Fruit fly (Drosophila melanogaster) whole organism, pupa: ENCODE data around the gene SPoCk.
A peak's percentile ranks its signal among the peaks of the same experiment; 100 is the strongest.

Experiments used
- CG10348 ChIP-seq: fragments of 200-800 bp; sonication (Bioruptor generic); IDR thresholded peaks from 2 replicates; pipeline ENCODE4 v1.3.6; 2022; ENCODE audit warnings: missing biosample characterization, missing genetic modification characterization
- CG12605 ChIP-seq: fragments of 200-800 bp; sonication (Bioruptor generic); IDR thresholded peaks from 2 replicates; pipeline ENCODE4 v1.3.6; 2022; ENCODE audit warnings: missing biosample characterization, missing genetic modification characterization
- CG13204 ChIP-seq: fragments of 200-800 bp; sonication (Bioruptor generic); optimal IDR thresholded peaks from 2 replicates; lab custom pipeline; 2018; ENCODE audit warnings: missing biosample characterization, mild to moderate bottlenecking, missing genetic modification characterization, moderate library complexity
- CG14655 ChIP-seq: fragments of 200-800 bp; sonication (Bioruptor generic); optimal IDR thresholded peaks from 3 replicates; lab custom pipeline; 2017; ENCODE audit warnings: mild to moderate bottlenecking, missing biosample characterization, missing genetic modification reagents, missing genetic modification characterization
- CG15710 ChIP-seq: fragments of 200-800 bp; sonication (Bioruptor generic); optimal IDR thresholded peaks from 2 replicates; lab custom pipeline; 2018; ENCODE audit warnings: missing biosample characterization, mild to moderate bottlenecking, missing genetic modification characterization, moderate library complexity
- CG17806 ChIP-seq: fragments of 200-800 bp; sonication (Bioruptor generic); optimal IDR thresholded peaks from 2 replicates; lab custom pipeline; 2018; ENCODE audit warnings: missing biosample characterization, mild to moderate bottlenecking, missing genetic modification characterization, moderate library complexity
- CG32121 ChIP-seq: fragments of 200-800 bp; sonication (Bioruptor generic); IDR thresholded peaks from 2 replicates; pipeline ENCODE4 v1.3.6; 2022; ENCODE audit warnings: missing biosample characterization, missing genetic modification characterization
- CG34367 ChIP-seq: fragments of 200-800 bp; sonication (Bioruptor generic); optimal IDR thresholded peaks from 2 replicates; lab custom pipeline; 2018; ENCODE audit warnings: missing biosample characterization, mild to moderate bottlenecking, missing genetic modification characterization
- CG4496 ChIP-seq: fragments of 200-800 bp; sonication (Bioruptor generic); IDR thresholded peaks from 3 replicates; pipeline ENCODE4 v1.3.6; 2022; ENCODE audit warnings: missing biosample characterization, missing genetic modification characterization
- CG8159 ChIP-seq: fragments of 200-800 bp; sonication (Bioruptor generic); optimal IDR thresholded peaks from 3 replicates; lab custom pipeline; 2018; ENCODE audit warnings: missing biosample characterization, mild to moderate bottlenecking, missing genetic modification characterization, moderate library complexity
- CG8301 ChIP-seq: fragments of 200-800 bp; sonication (Bioruptor generic); optimal IDR thresholded peaks from 2 replicates; lab custom pipeline; 2018; ENCODE audit warnings: missing biosample characterization, mild to moderate bottlenecking, missing genetic modification characterization
- CG9948 ChIP-seq: fragments of 200-800 bp; sonication (Bioruptor generic); optimal IDR thresholded peaks from 2 replicates; lab custom pipeline; 2018; ENCODE audit warnings: missing biosample characterization, mild to moderate bottlenecking, missing genetic modification characterization, moderate library complexity
- D1 ChIP-seq: fragments of 200-800 bp; sonication (Bioruptor generic); optimal IDR thresholded peaks from 2 replicates; lab custom pipeline; 2018; ENCODE audit warnings: missing biosample characterization, mild to moderate bottlenecking, missing genetic modification characterization, moderate library complexity
- EcR ChIP-seq: fragments of 200-800 bp; sonication (Bioruptor generic); optimal IDR thresholded peaks from 3 replicates; lab custom pipeline; 2019; ENCODE audit warnings: missing biosample characterization, missing genetic modification characterization, mild to moderate bottlenecking, moderate library complexity, missing genetic modification reagents
- Ets98B ChIP-seq: fragments of 200-800 bp; sonication (Bioruptor generic); IDR thresholded peaks from 2 replicates; pipeline ENCODE4 v1.3.6; 2022; ENCODE audit warnings: missing biosample characterization, missing genetic modification characterization
- Pif1A ChIP-seq: fragments of 200-800 bp; sonication (Bioruptor generic); optimal IDR thresholded peaks from 3 replicates; lab custom pipeline; 2016; ENCODE audit warnings: missing biosample characterization, missing genetic modification characterization
- Pif1B ChIP-seq: fragments of 200-800 bp; sonication (Bioruptor generic); optimal IDR thresholded peaks from 3 replicates; lab custom pipeline; 2016; ENCODE audit warnings: missing biosample characterization, missing genetic modification characterization
- Snoo ChIP-seq: fragments of 200-800 bp; sonication (Bioruptor generic); optimal IDR thresholded peaks from 3 replicates; lab custom pipeline; 2017; ENCODE audit warnings: missing biosample characterization, mild to moderate bottlenecking, missing genetic modification characterization, inconsistent platforms
- fd96Ca ChIP-seq: fragments of 200-800 bp; sonication (Bioruptor generic); IDR thresholded peaks from 3 replicates; pipeline ENCODE4 v1.3.6; 2022; ENCODE audit warnings: missing biosample characterization, missing genetic modification characterization
- gl ChIP-seq: fragments of 200-800 bp; sonication (Bioruptor generic); optimal IDR thresholded peaks from 2 replicates; lab custom pipeline; 2018; ENCODE audit warnings: missing biosample characterization, mild to moderate bottlenecking, missing genetic modification characterization
- rn ChIP-seq: fragments of 200-800 bp; sonication (Bioruptor generic); IDR thresholded peaks from 2 replicates; pipeline ENCODE4 v1.3.6; 2022; ENCODE audit warnings: missing biosample characterization, missing genetic modification characterization

SPoCk gene

DNA sequence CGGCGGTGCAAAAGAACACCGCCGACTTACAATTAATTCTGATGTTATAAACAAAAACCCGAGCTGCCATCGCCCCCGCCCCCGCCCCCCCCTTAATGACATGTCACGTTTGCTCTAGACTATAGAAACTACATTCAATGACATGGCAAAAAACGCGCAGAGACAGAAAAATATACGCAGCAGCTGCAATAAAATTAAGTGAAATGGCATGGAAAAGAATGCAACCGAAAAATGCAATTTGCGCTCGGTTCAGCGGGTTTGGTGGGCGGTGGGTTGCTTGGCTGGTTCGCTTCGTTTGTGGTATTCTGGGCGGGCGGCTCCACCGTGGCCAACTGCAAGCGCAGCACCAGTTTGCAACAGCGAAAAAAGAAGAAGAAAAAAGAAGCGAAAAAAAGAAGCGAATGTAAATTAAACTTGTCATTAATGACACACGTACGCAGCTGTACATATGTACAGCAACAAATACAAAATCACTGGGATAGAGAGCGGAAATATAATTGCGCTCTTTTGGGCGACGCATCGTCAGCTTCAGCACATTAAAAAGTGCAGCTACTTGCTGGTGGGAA lies 81.0 kb downstream of the SPoCk start:
- no peak for TF ChIP-seq CG8159 (tag; lab: Kevin White, UChicago)

DNA sequence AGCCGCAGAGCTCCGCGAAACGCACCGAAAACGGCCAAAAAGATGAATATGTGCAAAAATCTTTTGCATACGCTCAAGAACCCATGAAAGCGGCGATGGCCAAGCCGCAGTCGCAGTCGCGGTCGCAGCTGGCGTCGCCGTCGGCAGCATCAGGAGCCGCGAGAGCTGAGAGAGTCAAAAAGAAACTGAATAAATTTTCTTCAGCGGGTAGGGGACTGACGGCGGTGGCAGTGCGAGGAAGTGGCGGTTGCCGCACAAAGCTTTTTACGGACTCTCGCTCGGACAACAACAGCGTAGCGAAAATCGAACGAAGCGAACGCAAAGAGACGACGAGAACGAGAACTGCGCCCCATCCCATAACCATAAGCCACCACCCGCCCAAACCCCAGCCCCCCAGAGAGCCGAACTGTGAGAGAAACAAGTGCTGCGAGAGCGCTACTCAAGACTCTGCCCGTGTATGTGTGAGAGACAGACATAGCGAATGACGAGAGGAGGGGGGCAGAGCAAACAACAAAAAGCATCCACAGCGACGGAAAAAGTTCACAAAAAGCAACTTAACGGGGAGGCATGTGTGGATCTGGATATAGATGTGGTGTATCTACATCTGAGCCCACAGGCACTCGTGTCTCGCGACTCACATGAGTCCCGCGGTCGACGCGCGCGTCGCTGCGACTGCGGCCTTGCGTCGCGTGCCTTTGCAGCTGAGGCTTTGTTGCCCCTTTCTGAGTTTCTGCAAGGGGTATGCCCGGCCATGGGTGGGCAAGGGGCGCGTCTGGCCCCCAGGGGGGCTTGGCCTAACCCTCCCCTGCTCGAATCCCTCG lies 86.1 kb downstream of the SPoCk start, which contains the start of gene jim:
Gene jim, minus strand, starts transcription at position 51 of the 821 bp plus-strand sequence.
- peak; percentile 48 for TF ChIP-seq CG14655 (GFP tag; lab: Kevin White, UChicago)
- no peak for TF ChIP-seq D1 (tag; lab: Kevin White, UChicago)
- TF ChIP-seq CG10348 (GFP tag; lab: Robert Waterston, UW): 0 out of 2 replicates have a peak, but pooled peaks have one; percentile 15
- TF ChIP-seq gl (tag; lab: Kevin White, UChicago): peak; percentile 71
- TF ChIP-seq CG32121 (GFP tag; lab: Robert Waterston, UW): peak; percentile 60; the same call in 1 of the 2 replicates
- TF ChIP-seq CG12605 (GFP tag; lab: Robert Waterston, UW): peak; percentile 80
- no peak for TF ChIP-seq rn (GFP tag; lab: Robert Waterston, UW)
- peak; percentile 67 for TF ChIP-seq Snoo (tag; lab: Kevin White, UChicago)
- TF ChIP-seq CG9948: no peak
- no peak for TF ChIP-seq Pif1A (GFP tag; lab: Kevin White, UChicago)
- peak; percentile 68 for TF ChIP-seq Ets98B
- TF ChIP-seq CG17806: no peak
- peak; percentile 56 for TF ChIP-seq Pif1B (GFP tag; lab: Kevin White, UChicago)
- TF ChIP-seq CG4496 (GFP tag; lab: Robert Waterston, UW): no peak; the same call in 1 of the 3 replicates
- peak; percentile 38 for TF ChIP-seq CG34367 (tag; lab: Kevin White, UChicago)
- TF ChIP-seq CG8301 (tag; lab: Kevin White, UChicago): peak; percentile 33
- TF ChIP-seq CG15710 (tag; lab: Kevin White, UChicago): peak; percentile 44
- peak; percentile 88 for TF ChIP-seq EcR (GFP tag; lab: Kevin White, UChicago)
- TF ChIP-seq CG13204 (GFP tag; lab: Kevin White, UChicago): peak; percentile 92
- peak; percentile 82; the same call in 2 of the 3 replicates for TF ChIP-seq fd96Ca
- TF ChIP-seq CG8159 (tag; lab: Kevin White, UChicago): peak; percentile 23

DNA sequence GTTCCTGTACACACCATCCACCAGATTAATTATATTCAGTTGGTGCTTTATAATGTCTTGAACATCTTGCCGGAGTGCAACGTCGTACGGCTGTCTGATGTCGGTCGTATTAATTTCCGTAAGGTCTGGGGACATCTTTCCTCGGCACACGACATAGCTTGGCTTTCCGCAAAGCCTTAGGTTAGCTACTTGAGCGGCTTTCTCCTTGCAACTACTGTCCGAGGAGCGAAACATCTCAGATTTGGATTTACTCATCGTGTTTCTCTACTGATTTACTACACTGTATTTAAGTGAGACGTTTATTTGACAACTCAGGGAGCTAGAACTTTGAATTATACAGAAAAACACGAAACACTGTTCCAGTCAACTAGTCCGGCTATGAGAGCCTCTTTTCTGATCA lies 87.5 kb downstream of the SPoCk start, which contains the start of the genes CG11226 and CG45428:
Gene CG11226, plus strand, starts transcription at position 301 of the 400 bp plus-strand sequence.
Gene CG45428, minus strand, starts transcription at position 303 of the 400 bp plus-strand sequence.
- TF ChIP-seq CG9948: no peak
- TF ChIP-seq Ets98B: no peak
- TF ChIP-seq CG10348 (GFP tag; lab: Robert Waterston, UW): no peak
- no peak for TF ChIP-seq CG17806
- TF ChIP-seq CG34367 (tag; lab: Kevin White, UChicago): no peak
- no peak for TF ChIP-seq Snoo (tag; lab: Kevin White, UChicago)
- no peak for TF ChIP-seq D1 (tag; lab: Kevin White, UChicago)
- TF ChIP-seq CG4496 (GFP tag; lab: Robert Waterston, UW): no peak
- TF ChIP-seq rn (GFP tag; lab: Robert Waterston, UW): no peak
- no peak for TF ChIP-seq fd96Ca
- TF ChIP-seq CG12605 (GFP tag; lab: Robert Waterston, UW): no peak
- no peak for TF ChIP-seq Pif1B (GFP tag; lab: Kevin White, UChicago)
- no peak for TF ChIP-seq CG13204 (GFP tag; lab: Kevin White, UChicago)
- no peak for TF ChIP-seq Pif1A (GFP tag; lab: Kevin White, UChicago)
